Fruit fly (Drosophila melanogaster): ENCODE data around the gene CG31676.

CG31676 gene

DNA sequence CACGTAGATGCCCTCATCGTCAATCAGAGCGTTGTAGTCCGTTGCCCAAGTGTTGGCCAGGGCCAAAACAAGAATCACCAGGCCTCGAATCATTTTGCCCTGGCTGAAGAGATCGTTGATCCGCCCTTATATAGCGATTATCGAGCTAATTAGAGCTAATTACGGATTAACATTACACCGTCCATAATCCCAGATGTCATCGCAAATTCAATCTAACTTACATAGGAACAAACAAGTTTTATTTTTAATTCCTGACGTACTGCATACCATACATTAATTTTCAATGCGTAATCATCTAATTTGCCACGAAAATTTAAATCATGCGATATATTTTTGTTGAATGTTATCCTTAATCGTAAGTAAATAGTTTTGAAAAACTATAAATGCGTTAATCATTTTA lies 23.4 kb upstream of the CG31676 start, which contains the start of gene CheB38b:
CheB38b (minus strand) TSS at position 101 of the 400 bp plus-strand sequence.
- TF ChIP-seq CG4730 (GFP tag; IDR thresholded peaks at IDR 0.05) (no peak), sob (GFP tag; IDR thresholded peaks at IDR 0.05) (no peak), C15 (GFP tag; IDR thresholded peaks at IDR 0.05) (no peak), onecut (GFP tag; IDR thresholded peaks at IDR 0.05) (no peak), CG3726 (GFP tag; IDR thresholded peaks at IDR 0.05) (no peak), CG1233 (GFP tag; optimal IDR thresholded peaks at IDR 0.05) (no peak), CG6689 (GFP tag; IDR thresholded peaks at IDR 0.05) (no peak), dan (GFP tag; IDR thresholded peaks at IDR 0.05) (no peak), CG10209 (GFP tag; optimal IDR thresholded peaks at IDR 0.05) (no peak)

DNA sequence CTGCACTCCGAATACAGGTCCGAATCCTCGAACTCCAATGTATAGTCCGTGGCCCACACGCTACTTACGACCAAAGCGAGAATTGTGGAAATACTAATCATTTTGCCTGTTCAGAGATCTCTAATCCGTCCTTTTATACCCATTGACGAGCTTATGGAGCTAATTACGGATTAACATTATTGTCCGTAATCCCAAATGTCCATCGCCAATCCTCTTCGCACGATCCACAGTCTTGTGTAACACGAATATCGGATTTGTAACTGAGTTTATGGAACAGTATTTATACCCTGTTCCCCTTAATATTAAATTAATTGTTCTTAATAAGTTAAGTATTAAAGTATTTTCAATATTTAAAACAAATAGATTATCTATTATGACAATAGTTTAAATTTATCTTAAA lies 22.1 kb upstream of the CG31676 start, which contains the start of gene CheB38a:
CheB38a (minus strand) TSS at position 101 of the 400 bp plus-strand sequence.
- TF ChIP-seq CG3726 (GFP tag; IDR thresholded peaks at IDR 0.05) (no peak), CG11085 (GFP tag; IDR thresholded peaks at IDR 0.05) (no peak), bigmax (GFP tag; optimal IDR thresholded peaks at IDR 0.05) (no peak), HmgZ (tag; optimal IDR thresholded peaks at IDR 0.05) (no peak), D19B (GFP tag; optimal IDR thresholded peaks at IDR 0.05) (no peak), Blimp-1 (GFP tag; optimal IDR thresholded peaks at IDR 0.05) (no peak), eve (GFP tag; optimal IDR thresholded peaks at IDR 0.05) (no peak), ATbp (GFP tag; optimal IDR thresholded peaks at IDR 0.05) (no peak), Doc3 (GFP tag; IDR thresholded peaks at IDR 0.05; ENCODE audit: partially characterized antibody) (no peak), H15 (GFP tag; IDR thresholded peaks at IDR 0.05) (no peak)

- no peak for TF ChIP-seq al (GFP tag; IDR thresholded peaks at IDR 0.05)
- no peak for TF ChIP-seq Side (GFP tag; optimal IDR thresholded peaks at IDR 0.05)
- TF ChIP-seq CG10654 (GFP tag; optimal IDR thresholded peaks at IDR 0.05): no peak
- no peak for TF ChIP-seq CG7928 (GFP tag; optimal IDR thresholded peaks at IDR 0.05)
- no peak for TF ChIP-seq Atf-2 (GFP tag; optimal IDR thresholded peaks at IDR 0.05)
- no peak for TF ChIP-seq slbo (GFP tag; IDR thresholded peaks at IDR 0.05)
- TF ChIP-seq grn (GFP tag; optimal IDR thresholded peaks at IDR 0.05): no peak
- TF ChIP-seq Blimp-1 (GFP tag; optimal IDR thresholded peaks at IDR 0.05): no peak
- no peak for TF ChIP-seq otp (GFP tag; IDR thresholded peaks at IDR 0.05)
- no peak for TF ChIP-seq CG8089 (GFP tag; optimal IDR thresholded peaks at IDR 0.05)
- no peak for TF ChIP-seq Ravus (GFP tag; IDR thresholded peaks at IDR 0.05)
- TF ChIP-seq CG6765 (GFP tag; optimal IDR thresholded peaks at IDR 0.05): no peak
- no peak for TF ChIP-seq CG31388 (GFP tag; optimal IDR thresholded peaks at IDR 0.05)
Observed at dm6 chr2L:20820767-20821166, 19.8 kb upstream of the CG31676 start, which contains the start of gene CheB38c. TSS of gene CheB38c (minus strand) at chr2L:20820867.

- TF ChIP-seq CG2199 (GFP tag; IDR thresholded peaks at IDR 0.05): no peak
- TF ChIP-seq Gsc (GFP tag; IDR thresholded peaks at IDR 0.05): no peak
- TF ChIP-seq CG4730 (GFP tag; IDR thresholded peaks at IDR 0.05): no peak
- no peak for TF ChIP-seq tll (GFP tag; optimal IDR thresholded peaks at IDR 0.05)
- TF ChIP-seq CG30403 (GFP tag; optimal IDR thresholded peaks at IDR 0.05): no peak
- no peak for TF ChIP-seq CG16813 (GFP tag; IDR thresholded peaks at IDR 0.05; ENCODE audit: partially characterized antibody)
- no peak for TF ChIP-seq NfI (GFP tag; optimal IDR thresholded peaks at IDR 0.05)
- TF ChIP-seq CG4854 (GFP tag; optimal IDR thresholded peaks at IDR 0.05): no peak
- no peak for TF ChIP-seq prd (optimal IDR thresholded peaks at IDR 0.05)
- peak; percentile 21; the same call in 1 of the 3 replicates for TF ChIP-seq prd (GFP tag; IDR thresholded peaks at IDR 0.05)
- TF ChIP-seq CG9437 (GFP tag; optimal IDR thresholded peaks at IDR 0.05): no peak
- no peak for TF ChIP-seq CG7556 (GFP tag; optimal IDR thresholded peaks at IDR 0.05)
- peak; percentile 40; the same call in 1 of the 2 replicates for TF ChIP-seq Bgb (GFP tag; IDR thresholded peaks at IDR 0.05; ENCODE audit: partially characterized antibody)
- TF ChIP-seq CG43689 (GFP tag; IDR thresholded peaks at IDR 0.05): no peak
- peak; percentile 100 for TF ChIP-seq CG31224 (GFP tag; IDR thresholded peaks at IDR 0.05)
- no peak for TF ChIP-seq CG10366 (GFP tag; IDR thresholded peaks at IDR 0.05)
- no peak for TF ChIP-seq ttk (GFP tag; IDR thresholded peaks at IDR 0.05)
- TF ChIP-seq ci (GFP tag; IDR thresholded peaks at IDR 0.05): peak; percentile 66; the same call in 2 of the 3 replicates
Observed at dm6 chr2L:20821249-20822024, 19.1 kb upstream of the CG31676 start.

Measured in whole organism, embryonic.